Fruit fly (Drosophila melanogaster) whole organism, embryonic: ENCODE data around the gene PGRP-LE.
A peak's percentile ranks its signal among the peaks of the same experiment; 100 is the strongest.

ENCODE experiments used
- Bgb ChIP-seq: fragments of 200-800 bp; sonication (Bioruptor generic); IDR thresholded peaks from 2 replicates; pipeline ENCODE4 v1.3.6; 2022; ENCODE audit warnings: missing biosample characterization, missing genetic modification characterization; ENCODE audit not compliant: partially characterized antibody
- CG11398 ChIP-seq: fragments of 200-800 bp; sonication (Bioruptor generic); optimal IDR thresholded peaks from 2 replicates; lab custom pipeline; 2016; ENCODE audit warnings: missing biosample characterization, missing genetic modification characterization
- CG13424 ChIP-seq: fragments of 200-800 bp; sonication (Bioruptor generic); optimal IDR thresholded peaks from 2 replicates; lab custom pipeline; 2019; ENCODE audit warnings: missing biosample characterization, mild to moderate bottlenecking, missing genetic modification characterization, moderate library complexity
- CG14050 ChIP-seq: fragments of 200-800 bp; sonication (Bioruptor generic); IDR thresholded peaks from 3 replicates; pipeline ENCODE4 v1.3.6; 2022; ENCODE audit warnings: missing biosample characterization, missing genetic modification characterization
- CG14965 ChIP-seq: fragments of 200-800 bp; sonication (Bioruptor generic); optimal IDR thresholded peaks from 2 replicates; lab custom pipeline; 2016; ENCODE audit warnings: missing biosample characterization, missing genetic modification characterization, borderline replicate concordance
- CG1529 ChIP-seq: fragments of 200-800 bp; sonication (Bioruptor generic); optimal IDR thresholded peaks from 3 replicates; lab custom pipeline; 2018; ENCODE audit warnings: missing biosample characterization, missing genetic modification characterization
- CG17612 ChIP-seq: fragments of 200-800 bp; sonication (Bioruptor generic); IDR thresholded peaks from 2 replicates; pipeline ENCODE4 v1.3.6; 2022; ENCODE audit warnings: missing biosample characterization, missing genetic modification characterization
- CG17912 ChIP-seq: fragments of 200-800 bp; sonication (Bioruptor generic); optimal IDR thresholded peaks from 2 replicates; lab custom pipeline; 2018; ENCODE audit warnings: missing biosample characterization, mild to moderate bottlenecking, missing genetic modification characterization
- CG2199 ChIP-seq: fragments of 200-800 bp; sonication (Bioruptor generic); IDR thresholded peaks from 3 replicates; pipeline ENCODE4 v1.3.6; 2022; ENCODE audit warnings: missing biosample characterization, missing genetic modification characterization
- CG3838 ChIP-seq: fragments of 200-800 bp; sonication (Bioruptor generic); optimal IDR thresholded peaks from 3 replicates; lab custom pipeline; 2016; ENCODE audit warnings: missing biosample characterization, missing genetic modification characterization
- CG3847 ChIP-seq: fragments of 200-800 bp; sonication (Bioruptor generic); IDR thresholded peaks from 2 replicates; pipeline ENCODE4 v1.3.6; 2022; ENCODE audit warnings: missing biosample characterization, missing genetic modification characterization
- CG4707 ChIP-seq: fragments of 200-800 bp; sonication (Bioruptor generic); optimal IDR thresholded peaks from 2 replicates; lab custom pipeline; 2018; ENCODE audit warnings: missing biosample characterization, mild to moderate bottlenecking, missing genetic modification characterization, moderate library complexity
- CG4730 ChIP-seq: fragments of 200-800 bp; sonication (Bioruptor generic); IDR thresholded peaks from 2 replicates; pipeline ENCODE4 v1.3.6; 2022; ENCODE audit warnings: missing biosample characterization, missing genetic modification characterization
- CG4820 ChIP-seq: fragments of 200-800 bp; sonication (Bioruptor generic); optimal IDR thresholded peaks from 3 replicates; lab custom pipeline; 2016; ENCODE audit warnings: missing biosample characterization, missing genetic modification characterization
- CG6254 ChIP-seq: fragments of 200-800 bp; sonication (Bioruptor generic); optimal IDR thresholded peaks from 3 replicates; lab custom pipeline; 2017; ENCODE audit warnings: mild to moderate bottlenecking, missing biosample characterization, missing genetic modification reagents, missing genetic modification characterization
- CG6683 ChIP-seq: fragments of 200-800 bp; sonication (Bioruptor generic); optimal IDR thresholded peaks from 2 replicates; lab custom pipeline; 2017; ENCODE audit warnings: missing biosample characterization, mild to moderate bottlenecking, missing genetic modification characterization, missing genetic modification reagents
- CG6791 ChIP-seq: fragments of 200-800 bp; sonication (Bioruptor generic); IDR thresholded peaks from 3 replicates; pipeline ENCODE4 v1.3.6; 2022; ENCODE audit warnings: missing biosample characterization, missing genetic modification characterization; ENCODE audit not compliant: partially characterized antibody
- CG7357 ChIP-seq: fragments of 200-800 bp; sonication (Bioruptor generic); IDR thresholded peaks from 3 replicates; pipeline ENCODE4 v1.3.6; 2022; ENCODE audit warnings: missing biosample characterization, missing genetic modification characterization
- CG7839 ChIP-seq: fragments of 200-800 bp; sonication (Bioruptor generic); optimal IDR thresholded peaks from 3 replicates; lab custom pipeline; 2018; ENCODE audit warnings: missing biosample characterization, mild to moderate bottlenecking, missing genetic modification characterization, moderate library complexity
- CG7928 ChIP-seq: fragments of 200-800 bp; sonication (Bioruptor generic); optimal IDR thresholded peaks from 2 replicates; lab custom pipeline; 2017; ENCODE audit warnings: missing biosample characterization, mild to moderate bottlenecking, missing genetic modification characterization
- CG7963 ChIP-seq: fragments of 200-800 bp; sonication (Bioruptor generic); IDR thresholded peaks from 3 replicates; pipeline ENCODE4 v1.3.6; 2022; ENCODE audit warnings: missing biosample characterization, missing genetic modification characterization; ENCODE audit not compliant: partially characterized antibody
- CG9817 ChIP-seq: fragments of 200-800 bp; sonication (Bioruptor generic); optimal IDR thresholded peaks from 2 replicates; lab custom pipeline; 2018; ENCODE audit warnings: missing biosample characterization, mild to moderate bottlenecking, missing genetic modification characterization, moderate library complexity
- CoRest ChIP-seq: fragments of 200-800 bp; sonication (Bioruptor generic); optimal IDR thresholded peaks from 3 replicates; lab custom pipeline; 2018; ENCODE audit warnings: missing biosample characterization, mild to moderate bottlenecking, missing genetic modification characterization, moderate library complexity
- Ets97D ChIP-seq: fragments of 200-800 bp; sonication (Bioruptor generic); optimal IDR thresholded peaks from 3 replicates; lab custom pipeline; 2016; ENCODE audit warnings: missing biosample characterization, missing genetic modification characterization
- Fer1 ChIP-seq: fragments of 200-800 bp; sonication (Bioruptor generic); optimal IDR thresholded peaks from 2 replicates; lab custom pipeline; 2017; ENCODE audit warnings: missing biosample characterization, mild to moderate bottlenecking, missing genetic modification characterization
- HmgD ChIP-seq: fragments of 200-800 bp; sonication (Bioruptor generic); optimal IDR thresholded peaks from 3 replicates; lab custom pipeline; 2016; ENCODE audit warnings: missing biosample characterization, missing genetic modification characterization
- Hr39 ChIP-seq: fragments of >200 bp; optimal IDR thresholded peaks from 2 replicates; lab custom pipeline; 2017
- Jarid2 ChIP-seq: fragments of 200-800 bp; sonication (Bioruptor generic); optimal IDR thresholded peaks from 3 replicates; lab custom pipeline; 2017; ENCODE audit warnings: mild to moderate bottlenecking, missing biosample characterization, missing genetic modification reagents, missing genetic modification characterization
- Oli ChIP-seq: fragments of 200-800 bp; sonication (Bioruptor generic); optimal IDR thresholded peaks from 2 replicates; lab custom pipeline; 2018; ENCODE audit warnings: missing biosample characterization, mild to moderate bottlenecking, missing genetic modification characterization, moderate library complexity
- ap ChIP-seq: fragments of 200-800 bp; sonication (Bioruptor generic); IDR thresholded peaks from 2 replicates; pipeline ENCODE4 v1.3.6; 2022; ENCODE audit warnings: missing biosample characterization, missing genetic modification characterization
- ato ChIP-seq: fragments of 200-800 bp; sonication (Bioruptor generic); IDR thresholded peaks from 2 replicates; pipeline ENCODE4 v1.3.6; 2022; ENCODE audit warnings: missing biosample characterization, missing genetic modification characterization; ENCODE audit not compliant: partially characterized antibody
- cato ChIP-seq: fragments of 200-800 bp; sonication (Bioruptor generic); optimal IDR thresholded peaks from 2 replicates; lab custom pipeline; 2016; ENCODE audit warnings: missing biosample characterization, missing genetic modification characterization, borderline replicate concordance
- chm ChIP-seq: fragments of 200-800 bp; sonication (Bioruptor generic); IDR thresholded peaks from 2 replicates; pipeline ENCODE4 v1.3.6; 2022; ENCODE audit warnings: missing biosample characterization, missing genetic modification characterization
- emc ChIP-seq: fragments of 200-800 bp; sonication (Bioruptor generic); optimal IDR thresholded peaks from 2 replicates; lab custom pipeline; 2016; ENCODE audit warnings: missing biosample characterization, missing genetic modification characterization
- en ChIP-seq: fragments of 200-800 bp; sonication (Bioruptor generic); optimal IDR thresholded peaks from 2 replicates; lab custom pipeline; 2016; ENCODE audit warnings: missing biosample characterization, missing genetic modification characterization
- fd102C ChIP-seq: fragments of 200-800 bp; sonication (Bioruptor generic); optimal IDR thresholded peaks from 2 replicates; lab custom pipeline; 2018; ENCODE audit warnings: missing biosample characterization, mild to moderate bottlenecking, missing genetic modification characterization, moderate library complexity
- fd64A ChIP-seq: fragments of 200-800 bp; sonication (Bioruptor generic); optimal IDR thresholded peaks from 3 replicates; lab custom pipeline; 2018; ENCODE audit warnings: missing biosample characterization, mild to moderate bottlenecking, missing genetic modification characterization
- gcm ChIP-seq: fragments of 200-800 bp; sonication (Bioruptor generic); optimal IDR thresholded peaks from 2 replicates; lab custom pipeline; 2019; ENCODE audit warnings: missing biosample characterization, mild to moderate bottlenecking, missing genetic modification characterization, moderate library complexity
- gfzf ChIP-seq: fragments of 200-800 bp; sonication (Bioruptor generic); optimal IDR thresholded peaks from 2 replicates; lab custom pipeline; 2016; ENCODE audit warnings: missing biosample characterization, mild to moderate bottlenecking, missing genetic modification characterization, moderate library complexity
- grau ChIP-seq: fragments of 200-800 bp; optimal IDR thresholded peaks from 3 replicates; lab custom pipeline; 2019; ENCODE audit warnings: missing biosample characterization, mild to moderate bottlenecking, missing genetic modification characterization, moderate library complexity
- ken ChIP-seq: fragments of 200-800 bp; sonication (Bioruptor generic); IDR thresholded peaks from 3 replicates; pipeline ENCODE4 v1.3.6; 2022; ENCODE audit warnings: missing biosample characterization, missing genetic modification characterization
- luna ChIP-seq: fragments of 200-800 bp; sonication (Bioruptor generic); optimal IDR thresholded peaks from 2 replicates; lab custom pipeline; 2016; ENCODE audit warnings: missing biosample characterization, missing genetic modification characterization
- mld ChIP-seq: fragments of 200-800 bp; sonication (Bioruptor generic); IDR thresholded peaks from 3 replicates; pipeline ENCODE4 v1.3.6; 2022; ENCODE audit warnings: missing biosample characterization, missing genetic modification characterization; ENCODE audit not compliant: partially characterized antibody
- org-1 ChIP-seq: fragments of 200-800 bp; sonication (Bioruptor generic); optimal IDR thresholded peaks from 2 replicates; lab custom pipeline; 2017; ENCODE audit warnings: missing biosample characterization, missing genetic modification characterization
- pnt ChIP-seq: fragments of 200-800 bp; sonication (Bioruptor generic); optimal IDR thresholded peaks from 3 replicates; lab custom pipeline; 2016; ENCODE audit warnings: missing biosample characterization, missing genetic modification characterization
- salm ChIP-seq: fragments of 200-800 bp; sonication (Bioruptor generic); optimal IDR thresholded peaks from 2 replicates; lab custom pipeline; 2018; ENCODE audit warnings: missing biosample characterization, mild to moderate bottlenecking, missing genetic modification characterization
- scrt ChIP-seq: fragments of 200-800 bp; sonication (Bioruptor generic); optimal IDR thresholded peaks from 2 replicates; lab custom pipeline; 2018; ENCODE audit warnings: missing biosample characterization, mild to moderate bottlenecking, missing genetic modification characterization, moderate library complexity
- toy ChIP-seq: fragments of 200-800 bp; sonication (Bioruptor generic); IDR thresholded peaks from 2 replicates; pipeline ENCODE4 v1.3.6; 2022; ENCODE audit warnings: missing biosample characterization, missing genetic modification characterization
- tup ChIP-seq: fragments of 200-800 bp; sonication (Bioruptor generic); optimal IDR thresholded peaks from 2 replicates; lab custom pipeline; 2016; ENCODE audit warnings: missing biosample characterization, mild to moderate bottlenecking, missing genetic modification characterization, moderate library complexity
- twi ChIP-seq: fragments of 200-800 bp; optimal IDR thresholded peaks from 2 replicates; lab custom pipeline; 2019; ENCODE audit warnings: missing biosample characterization, mild to moderate bottlenecking, missing genetic modification characterization, moderate library complexity
- yki ChIP-seq: fragments of >200 bp; optimal IDR thresholded peaks from 3 replicates; lab custom pipeline; 2018
- z ChIP-seq: fragments of 200-800 bp; sonication (Bioruptor generic); IDR thresholded peaks from 3 replicates; pipeline ENCODE4 v1.3.6; 2022; ENCODE audit warnings: missing biosample characterization, missing genetic modification characterization

The PGRP-LE gene

dm6 chrX:15841346-15841745, 37.7 kb upstream of the PGRP-LE start (continued):
- TF ChIP-seq Bgb (peak; percentile 97), ken (GFP tag; lab: Robert Waterston, UW) (no peak), CG4820 (GFP tag; lab: Kevin White, UChicago) (no peak), CG17612 (GFP tag; lab: Robert Waterston, UW) (no peak), CG17912 (GFP tag; lab: Kevin White, UChicago) (no peak), CG3838 (no peak), CG11398 (GFP tag; lab: Kevin White, UChicago) (no peak), luna (no peak), cato (no peak), fd64A (GFP tag; lab: Kevin White, UChicago) (no peak), fd102C (GFP tag; lab: Kevin White, UChicago) (no peak), CG7839 (tag; lab: Kevin White, UChicago) (no peak), CG13424 (tag; lab: Kevin White, UChicago) (no peak), CG2199 (GFP tag; lab: Robert Waterston, UW) (no peak), CG6791 (GFP tag; lab: Robert Waterston, UW) (peak; percentile 99), Oli (tag; lab: Kevin White, UChicago) (no peak), salm (tag; lab: Kevin White, UChicago) (no peak), twi (tag; lab: Kevin White, UChicago) (no peak), CG3847 (GFP tag; lab: Robert Waterston, UW) (no peak), gfzf (GFP tag; lab: Kevin White, UChicago) (no peak), CG6254 (GFP tag; lab: Kevin White, UChicago) (no peak), pnt (GFP tag; lab: Kevin White, UChicago) (no peak), CG14965 (GFP tag; lab: Kevin White, UChicago) (no peak), CG7357 (GFP tag; lab: Robert Waterston, UW) (no peak), yki (lab: Kevin White, UChicago) (no peak), emc (GFP tag; lab: Kevin White, UChicago) (no peak), CG7928 (no peak), Hr39 (no peak), CG7963 (GFP tag; lab: Robert Waterston, UW) (peak; percentile 99), CG4730 (no peak), CG1529 (GFP tag; lab: Kevin White, UChicago) (no peak), mld (GFP tag; lab: Robert Waterston, UW) (peak; percentile 98), tup (no peak), toy (no peak), Fer1 (GFP tag; lab: Kevin White, UChicago) (no peak), CG6683 (GFP tag; lab: Kevin White, UChicago) (no peak), CoRest (tag; lab: Kevin White, UChicago) (no peak), grau (tag; lab: Kevin White, UChicago) (no peak), Jarid2 (no peak), ap (GFP tag; lab: Robert Waterston, UW) (no peak), scrt (no peak), chm (GFP tag; lab: Robert Waterston, UW) (no peak), ato (GFP tag; lab: Robert Waterston, UW) (peak; percentile 95), Ets97D (GFP tag; lab: Kevin White, UChicago) (no peak), org-1 (GFP tag; lab: Kevin White, UChicago) (no peak), gcm (GFP tag; lab: Kevin White, UChicago) (no peak), CG9817 (tag; lab: Kevin White, UChicago) (no peak), HmgD (GFP tag; lab: Kevin White, UChicago) (no peak), CG4707 (no peak), z (GFP tag; lab: Robert Waterston, UW) (no peak), CG14050 (GFP tag; lab: Robert Waterston, UW) (no peak), en (GFP tag; lab: Kevin White, UChicago) (no peak)
